Worm (Caenorhabditis elegans): ENCODE data around the gene Y54G2A.10.
"Not testable (repeated sequence)": the region's sequence is repeated elsewhere in the genome, so short reads cannot be mapped to it uniquely, and the experiment has no call there.

The Y54G2A.10 gene

DNA sequence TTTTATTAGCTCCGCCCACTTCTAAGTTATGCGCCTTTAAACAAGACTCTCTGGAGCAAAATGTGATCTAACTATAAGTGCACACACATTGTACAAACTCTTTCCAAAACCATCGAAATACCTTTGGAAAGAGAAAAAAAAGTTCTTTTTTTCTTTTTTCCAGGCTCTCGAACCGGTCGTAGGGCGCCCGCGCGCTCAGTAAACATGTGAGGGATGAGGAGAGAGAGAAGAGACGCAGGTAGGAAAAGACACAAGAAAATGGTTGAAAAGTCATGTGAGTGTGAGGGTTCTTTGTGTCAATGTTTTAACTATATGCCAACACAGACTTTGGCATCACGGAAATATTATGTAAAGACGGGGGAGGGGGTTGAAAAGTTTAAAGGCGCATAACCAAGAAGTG, 25.0 kb upstream of the Y54G2A.10 start:
- TF ChIP-seq ceh-28 (tag; optimal IDR thresholded peaks at IDR 0.05) = peak; percentile 31
- TF ChIP-seq lin-15B (tag; optimal IDR thresholded peaks at IDR 0.05) = peak; percentile 40
- peak; percentile 98 for TF ChIP-seq pha-4 (tag; optimal IDR thresholded peaks at IDR 0.05)
- peak; percentile 46 for TF ChIP-seq nhr-23 (tag; optimal IDR thresholded peaks at IDR 0.05)
- peak; percentile 58 for TF ChIP-seq nhr-43 (tag; optimal IDR thresholded peaks at IDR 0.05; ENCODE audit: poor library complexity, severe bottlenecking)
- TF ChIP-seq nhr-25 (tag; optimal IDR thresholded peaks at IDR 0.05) = peak; percentile 84
- TF ChIP-seq nfya-1 (tag; optimal IDR thresholded peaks at IDR 0.05; ENCODE audit: insufficient read depth) = peak; percentile 75
- peak; percentile 66 for TF ChIP-seq hmg-11 (tag; optimal IDR thresholded peaks at IDR 0.05)
- no peak for TF ChIP-seq fkh-10 (GFP tag; optimal IDR thresholded peaks at IDR 0.05)
- no peak for TF ChIP-seq nhr-11 (tag; optimal IDR thresholded peaks at IDR 0.05)
- peak; percentile 81 for TF ChIP-seq lsy-12 (tag; optimal IDR thresholded peaks at IDR 0.05)
- no peak for TF ChIP-seq skn-1 (tag; optimal IDR thresholded peaks at IDR 0.05)
- TF ChIP-seq elt-2 (tag; optimal IDR thresholded peaks at IDR 0.05) = peak; percentile 34
- TF ChIP-seq tbx-2 (tag; optimal IDR thresholded peaks at IDR 0.05) = no peak
- no peak for TF ChIP-seq nhr-237 (tag; optimal IDR thresholded peaks at IDR 0.05)
- TF ChIP-seq ceh-16 (tag; optimal IDR thresholded peaks at IDR 0.05) = no peak
- TF ChIP-seq snpc-4 (tag; optimal IDR thresholded peaks at IDR 0.05) = peak; percentile 40
- TF ChIP-seq ceh-82 (tag; optimal IDR thresholded peaks at IDR 0.05) = no peak
- TF ChIP-seq ama-1 (optimal IDR thresholded peaks at IDR 0.05) = peak; percentile 76
- TF ChIP-seq egl-5 (tag; optimal IDR thresholded peaks at IDR 0.05) = peak; percentile 91
- TF ChIP-seq lin-39 (tag; optimal IDR thresholded peaks at IDR 0.05) = peak; percentile 71
- peak; percentile 24 for TF ChIP-seq mdl-1 (tag; optimal IDR thresholded peaks at IDR 0.05)
- peak; percentile 45 for TF ChIP-seq jun-1 (tag; optimal IDR thresholded peaks at IDR 0.05)

DNA sequence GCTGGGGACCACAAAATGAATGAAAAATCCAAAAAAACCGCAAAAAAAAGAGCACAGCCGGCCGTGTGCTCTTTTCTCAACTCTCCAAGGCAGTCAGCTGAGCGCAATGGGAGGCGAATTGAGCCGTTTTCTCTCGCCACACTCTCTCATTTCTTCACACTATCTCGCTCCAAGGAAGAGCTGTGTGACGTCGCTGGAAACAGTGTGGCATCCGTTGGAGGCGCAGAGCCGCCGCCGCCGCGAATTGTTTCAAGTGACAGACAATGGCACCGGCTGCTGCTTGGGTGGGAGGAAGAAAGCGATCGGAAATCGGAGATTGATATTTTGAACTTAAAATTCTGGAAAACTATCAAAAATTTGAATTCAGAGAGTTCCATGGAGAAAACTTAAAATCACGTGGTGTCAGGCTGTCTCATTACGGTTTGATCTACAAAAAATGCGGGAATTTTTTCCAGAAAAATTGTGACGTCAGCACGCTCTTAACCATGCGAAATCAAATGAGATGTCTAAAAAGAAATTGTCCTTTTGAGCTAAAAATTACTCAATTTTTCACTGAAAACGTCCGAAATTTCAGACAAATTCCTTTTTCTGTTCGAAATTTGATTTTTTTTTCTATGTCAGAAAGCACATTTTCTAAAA, 23.4 kb upstream of the Y54G2A.10 start:
- TF ChIP-seq pha-4 (tag; optimal IDR thresholded peaks at IDR 0.05) (peak; percentile 46), snpc-4 (tag; optimal IDR thresholded peaks at IDR 0.05) (peak; percentile 22), hmg-11 (tag; optimal IDR thresholded peaks at IDR 0.05) (peak; percentile 48), lin-39 (tag; optimal IDR thresholded peaks at IDR 0.05) (peak; percentile 78), nhr-237 (tag; optimal IDR thresholded peaks at IDR 0.05) (no peak), aly-2 (tag; optimal IDR thresholded peaks at IDR 0.05) (no peak), ztf-11 (tag; optimal IDR thresholded peaks at IDR 0.05) (no peak), daf-12 (tag; optimal IDR thresholded peaks at IDR 0.05) (no peak), nfya-1 (tag; optimal IDR thresholded peaks at IDR 0.05; ENCODE audit: insufficient read depth) (peak; percentile 57)

DNA sequence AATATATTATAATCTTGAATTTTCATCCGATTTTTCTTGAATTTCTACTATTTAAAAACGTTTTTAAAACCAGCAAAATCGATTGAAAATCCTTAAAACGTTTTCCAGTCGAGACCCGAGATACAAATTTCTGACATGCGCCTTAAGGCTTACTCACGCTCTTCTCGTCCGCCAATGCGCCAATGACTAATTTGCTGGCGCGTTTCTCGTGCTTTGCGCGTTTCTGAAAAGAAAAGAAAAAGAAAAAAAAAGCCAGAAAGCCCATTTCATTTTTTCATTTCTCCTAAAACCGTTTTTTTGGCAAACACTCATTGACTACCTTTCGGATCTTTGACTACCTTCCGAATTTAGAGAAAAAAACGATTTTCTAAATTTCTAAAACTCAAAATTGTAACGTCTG, 22.8 kb upstream of the Y54G2A.10 start:
- TF ChIP-seq fkh-2 (tag; optimal IDR thresholded peaks at IDR 0.05) = no peak
- no peak for TF ChIP-seq lin-39 (tag; optimal IDR thresholded peaks at IDR 0.05)
- TF ChIP-seq lin-15B (tag; optimal IDR thresholded peaks at IDR 0.05) = no peak
- no peak for TF ChIP-seq nhr-25 (tag; optimal IDR thresholded peaks at IDR 0.05)
- TF ChIP-seq nhr-43 (tag; optimal IDR thresholded peaks at IDR 0.05; ENCODE audit: poor library complexity, severe bottlenecking) = no peak
- no peak for TF ChIP-seq egl-27 (tag; optimal IDR thresholded peaks at IDR 0.05)
- TF ChIP-seq mml-1 (tag; optimal IDR thresholded peaks at IDR 0.05) = no peak
- no peak for TF ChIP-seq nhr-67 (tag; optimal IDR thresholded peaks at IDR 0.05)
- no peak for TF ChIP-seq fkh-10 (GFP tag; optimal IDR thresholded peaks at IDR 0.05)
- TF ChIP-seq eor-1 (tag; optimal IDR thresholded peaks at IDR 0.05) = no peak
- TF ChIP-seq unc-62 (GFP tag; optimal IDR thresholded peaks at IDR 0.05) = no peak
- TF ChIP-seq nhr-11 (tag; optimal IDR thresholded peaks at IDR 0.05) = no peak

DNA sequence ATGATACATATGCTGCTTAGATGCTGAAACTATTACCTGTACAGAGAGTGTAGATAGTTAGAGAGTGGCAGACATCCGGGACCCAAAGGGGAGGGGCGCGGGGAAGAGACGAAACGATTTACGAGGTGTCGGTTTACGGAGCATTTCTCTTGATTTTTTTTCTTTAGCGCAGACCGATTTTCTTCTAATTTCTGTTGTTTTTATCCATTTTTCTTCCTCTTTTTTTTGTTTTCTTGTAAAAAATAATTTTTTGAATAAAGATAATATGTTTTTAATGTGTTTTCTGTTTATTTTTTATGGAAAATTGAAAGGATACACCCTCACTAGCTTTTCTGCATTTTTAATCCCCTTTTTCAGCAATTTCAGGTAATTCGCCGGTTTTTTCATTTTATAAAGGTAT, 21.6 kb upstream of the Y54G2A.10 start, which contains the start of gene Y54G2A.72:
TSS of gene Y54G2A.72 (plus strand) at position 301 of the 400 bp plus-strand sequence.
- TF ChIP-seq fkh-10 (GFP tag; optimal IDR thresholded peaks at IDR 0.05); jun-1 (tag; optimal IDR thresholded peaks at IDR 0.05); skn-1 (tag; optimal IDR thresholded peaks at IDR 0.05): not testable (repeated sequence)

Measured in whole organism, L3 larva.